Fruit fly (Drosophila melanogaster) whole organism, embryonic: ENCODE measurements around the gene CG34348.
A peak's percentile ranks its signal among the peaks of the same experiment; 100 is the strongest.

Source experiments
- Abd-B ChIP-seq: fragments of 200-800 bp; sonication (Bioruptor generic); optimal IDR thresholded peaks from 2 replicates; lab custom pipeline; 2018; ENCODE audit warnings: missing biosample characterization, mild to moderate bottlenecking, missing genetic modification characterization, moderate library complexity
- BEAF-32 ChIP-seq: fragments of 200-800 bp; sonication (Bioruptor generic); optimal IDR thresholded peaks from 3 replicates; lab custom pipeline; 2017; ENCODE audit warnings: missing biosample characterization, missing genetic modification characterization, mild to moderate bottlenecking, moderate library complexity, missing genetic modification reagents
- CG10654 ChIP-seq: fragments of 200-800 bp; sonication (Bioruptor generic); optimal IDR thresholded peaks from 2 replicates; lab custom pipeline; 2016; ENCODE audit warnings: missing biosample characterization, missing genetic modification characterization
- CG14965 ChIP-seq: fragments of 200-800 bp; sonication (Bioruptor generic); optimal IDR thresholded peaks from 2 replicates; lab custom pipeline; 2016; ENCODE audit warnings: missing biosample characterization, missing genetic modification characterization, borderline replicate concordance
- CG1603 ChIP-seq: fragments of 200-800 bp; sonication (Bioruptor generic); optimal IDR thresholded peaks from 2 replicates; lab custom pipeline; 2019; ENCODE audit warnings: missing biosample characterization, mild to moderate bottlenecking, missing genetic modification characterization, moderate library complexity
- CG16815 ChIP-seq: fragments of 200-800 bp; sonication (Bioruptor generic); optimal IDR thresholded peaks from 3 replicates; lab custom pipeline; 2017; ENCODE audit warnings: missing biosample characterization, mild to moderate bottlenecking, missing genetic modification characterization
- CG17186 ChIP-seq: fragments of 200-800 bp; sonication (Bioruptor generic); optimal IDR thresholded peaks from 3 replicates; lab custom pipeline; 2017; ENCODE audit warnings: missing biosample characterization, missing genetic modification reagents, missing genetic modification characterization
- CG17829 ChIP-seq: fragments of 200-800 bp; optimal IDR thresholded peaks from 2 replicates; lab custom pipeline; 2019; ENCODE audit warnings: missing biosample characterization, mild to moderate bottlenecking, missing genetic modification characterization, moderate library complexity
- CG2199 ChIP-seq: fragments of 200-800 bp; sonication (Bioruptor generic); IDR thresholded peaks from 3 replicates; pipeline ENCODE4 v1.3.6; 2022; ENCODE audit warnings: missing biosample characterization, missing genetic modification characterization
- CG30403 ChIP-seq: fragments of 200-800 bp; sonication (Bioruptor generic); optimal IDR thresholded peaks from 3 replicates; lab custom pipeline; 2016; ENCODE audit warnings: missing biosample characterization, missing genetic modification characterization
- CG33213 ChIP-seq: fragments of 200-800 bp; sonication (Bioruptor generic); optimal IDR thresholded peaks from 3 replicates; lab custom pipeline; 2016; ENCODE audit warnings: missing biosample characterization, missing genetic modification characterization
- CG34422 ChIP-seq: fragments of 200-800 bp; sonication (Bioruptor generic); IDR thresholded peaks from 3 replicates; pipeline ENCODE4 v1.3.6; 2022; ENCODE audit warnings: missing biosample characterization, missing genetic modification characterization
- CG3847 ChIP-seq: fragments of 200-800 bp; sonication (Bioruptor generic); IDR thresholded peaks from 2 replicates; pipeline ENCODE4 v1.3.6; 2022; ENCODE audit warnings: missing biosample characterization, missing genetic modification characterization
- CG4617 ChIP-seq: fragments of 200-800 bp; sonication (Bioruptor generic); optimal IDR thresholded peaks from 3 replicates; lab custom pipeline; 2016; ENCODE audit warnings: missing biosample characterization, missing genetic modification characterization, borderline replicate concordance
- CG6689 ChIP-seq: fragments of 200-800 bp; sonication (Bioruptor generic); IDR thresholded peaks from 2 replicates; pipeline ENCODE4 v1.3.6; 2022; ENCODE audit warnings: missing biosample characterization, missing genetic modification characterization
- CG7271 ChIP-seq: fragments of 200-800 bp; sonication (Bioruptor generic); optimal IDR thresholded peaks from 2 replicates; lab custom pipeline; 2018; ENCODE audit warnings: missing biosample characterization, mild to moderate bottlenecking, missing genetic modification characterization, moderate library complexity
- CG8478 ChIP-seq: fragments of >200 bp; optimal IDR thresholded peaks from 2 replicates; lab custom pipeline; 2018
- CTCF ChIP-seq: fragments of 200-800 bp; sonication (Bioruptor generic); optimal IDR thresholded peaks from 2 replicates; lab custom pipeline; 2017; ENCODE audit warnings: missing biosample characterization, mild to moderate bottlenecking, missing genetic modification characterization, moderate library complexity
- CrebB ChIP-seq: fragments of 200-800 bp; sonication (Bioruptor generic); optimal IDR thresholded peaks from 3 replicates; lab custom pipeline; 2018; ENCODE audit warnings: missing biosample characterization, mild to moderate bottlenecking, missing genetic modification characterization
- D19A ChIP-seq: fragments of 200-800 bp; optimal IDR thresholded peaks from 3 replicates; lab custom pipeline; 2019; ENCODE audit warnings: missing biosample characterization, mild to moderate bottlenecking, missing genetic modification characterization, moderate library complexity
- D19B ChIP-seq: fragments of 200-800 bp; sonication (Bioruptor generic); optimal IDR thresholded peaks from 2 replicates; lab custom pipeline; 2017; ENCODE audit warnings: missing biosample characterization, mild to moderate bottlenecking, missing genetic modification characterization
- Deaf1 ChIP-seq: fragments of 200-800 bp; optimal IDR thresholded peaks from 3 replicates; lab custom pipeline; 2019; ENCODE audit warnings: missing biosample characterization, mild to moderate bottlenecking, missing genetic modification characterization, moderate library complexity
- Dp ChIP-seq: fragments of 200-800 bp; sonication (Bioruptor generic); optimal IDR thresholded peaks from 2 replicates; lab custom pipeline; 2018; ENCODE audit warnings: missing biosample characterization, mild to moderate bottlenecking, missing genetic modification characterization, moderate library complexity
- E2f2 ChIP-seq: fragments of 200-800 bp; sonication (Bioruptor generic); IDR thresholded peaks from 2 replicates; pipeline ENCODE4 v1.3.6; 2022; ENCODE audit warnings: missing biosample characterization, missing genetic modification characterization
- Elba2 ChIP-seq: fragments of 200-800 bp; sonication (Bioruptor generic); optimal IDR thresholded peaks from 3 replicates; lab custom pipeline; 2016; ENCODE audit warnings: missing biosample characterization, missing genetic modification characterization
- H15 ChIP-seq: fragments of 200-800 bp; sonication (Bioruptor generic); IDR thresholded peaks from 3 replicates; pipeline ENCODE4 v1.3.6; 2022; ENCODE audit warnings: missing biosample characterization, missing genetic modification characterization
- Med ChIP-seq: fragments of 200-800 bp; sonication (Bioruptor generic); peaks from one replicate; lab custom pipeline; 2016; ENCODE audit warnings: missing biosample characterization, missing genetic modification characterization, mild to moderate bottlenecking, inconsistent platforms, moderate library complexity
- Mes4 ChIP-seq: fragments of 200-800 bp; sonication (Bioruptor generic); optimal IDR thresholded peaks from 2 replicates; lab custom pipeline; 2016; ENCODE audit warnings: missing biosample characterization, missing genetic modification characterization
- Myb ChIP-seq: fragments of 200-800 bp; sonication (Bioruptor generic); optimal IDR thresholded peaks from 2 replicates; lab custom pipeline; 2016; ENCODE audit warnings: missing biosample characterization, missing genetic modification characterization
- NC2α ChIP-seq: fragments of 200-800 bp; sonication (Bioruptor generic); optimal IDR thresholded peaks from 2 replicates; lab custom pipeline; 2016; ENCODE audit warnings: missing biosample characterization, missing genetic modification characterization
- Rx ChIP-seq: fragments of 200-800 bp; sonication (Bioruptor generic); IDR thresholded peaks from 2 replicates; pipeline ENCODE4 v1.3.6; 2022; ENCODE audit warnings: missing biosample characterization, missing genetic modification characterization
- Stat92E ChIP-seq, 3 experiments: fragments of >200 bp in 2 of 3; fragments of 200-800 bp in 1 of 3; sonication (Bioruptor generic) in 1 of 3; optimal IDR thresholded peaks; 2 replicates each; lab custom pipeline; 2017 to 2019; ENCODE audit warnings: missing biosample characterization in 3 of 3, missing genetic modification characterization in 3 of 3, mild to moderate bottlenecking in 1 of 3, moderate library complexity in 1 of 3
- Trl ChIP-seq, 3 experiments: fragments of >200 bp in 2 of 3; fragments of 200-800 bp in 1 of 3; sonication (Bioruptor generic) in 1 of 3; optimal IDR thresholded peaks; 2 replicates in 1 of 3; 3 replicates in 2 of 3; lab custom pipeline; 2016 to 2017; ENCODE audit warnings: missing biosample characterization in 1 of 3, missing genetic modification characterization in 1 of 3
- Usf ChIP-seq: fragments of 200-800 bp; sonication (Bioruptor generic); optimal IDR thresholded peaks from 2 replicates; lab custom pipeline; 2017; ENCODE audit warnings: missing genotype, missing biosample characterization, missing genetic modification characterization
- ab ChIP-seq: fragments of 200-800 bp; sonication (Bioruptor generic); optimal IDR thresholded peaks from 2 replicates; lab custom pipeline; 2016; ENCODE audit warnings: missing biosample characterization, missing genetic modification characterization
- ac ChIP-seq: fragments of 200-800 bp; sonication (Bioruptor generic); optimal IDR thresholded peaks from 3 replicates; lab custom pipeline; 2017; ENCODE audit warnings: missing biosample characterization, mild to moderate bottlenecking, missing genetic modification characterization
- al ChIP-seq: fragments of 200-800 bp; sonication (Bioruptor generic); IDR thresholded peaks from 2 replicates; pipeline ENCODE4 v1.3.6; 2022; ENCODE audit warnings: missing biosample characterization, missing genetic modification characterization
- chn ChIP-seq: fragments of 200-800 bp; sonication (Bioruptor generic); optimal IDR thresholded peaks from 2 replicates; lab custom pipeline; 2016; ENCODE audit warnings: missing biosample characterization, missing genetic modification characterization
- dm ChIP-seq: fragments of 200-800 bp; sonication (Bioruptor generic); optimal IDR thresholded peaks from 3 replicates; lab custom pipeline; 2016; ENCODE audit warnings: missing biosample characterization, missing genetic modification characterization
- ems ChIP-seq: fragments of 200-800 bp; sonication (Bioruptor generic); optimal IDR thresholded peaks from 3 replicates; lab custom pipeline; 2016; ENCODE audit warnings: missing biosample characterization, missing genetic modification characterization
- exex ChIP-seq: fragments of 200-800 bp; sonication (Bioruptor generic); optimal IDR thresholded peaks from 4 replicates; lab custom pipeline; 2018; ENCODE audit warnings: missing biosample characterization, mild to moderate bottlenecking, missing genetic modification characterization, moderate library complexity
- gem ChIP-seq: fragments of 200-800 bp; sonication (Bioruptor generic); optimal IDR thresholded peaks from 2 replicates; lab custom pipeline; 2019; ENCODE audit warnings: missing biosample characterization, mild to moderate bottlenecking, missing genetic modification characterization, moderate library complexity
- gfzf ChIP-seq: fragments of 200-800 bp; sonication (Bioruptor generic); optimal IDR thresholded peaks from 2 replicates; lab custom pipeline; 2016; ENCODE audit warnings: missing biosample characterization, mild to moderate bottlenecking, missing genetic modification characterization, moderate library complexity
- hbn ChIP-seq: fragments of 200-800 bp; sonication (Bioruptor generic); IDR thresholded peaks from 2 replicates; pipeline ENCODE4 v1.3.6; 2022; ENCODE audit warnings: missing biosample characterization, missing genetic modification characterization; ENCODE audit not compliant: partially characterized antibody
- hth ChIP-seq: fragments of >200 bp; optimal IDR thresholded peaks from 2 replicates; lab custom pipeline; 2017; ENCODE audit warnings: inconsistent platforms
- mirr ChIP-seq: fragments of 200-800 bp; sonication (Bioruptor generic); optimal IDR thresholded peaks from 3 replicates; lab custom pipeline; 2018; ENCODE audit warnings: missing biosample characterization, mild to moderate bottlenecking, missing genetic modification characterization
- slp2 ChIP-seq: fragments of 200-800 bp; sonication (Bioruptor generic); optimal IDR thresholded peaks from 2 replicates; lab custom pipeline; 2016; ENCODE audit warnings: missing biosample characterization, missing genetic modification characterization
- sob ChIP-seq: fragments of 200-800 bp; sonication (Bioruptor generic); IDR thresholded peaks from 2 replicates; pipeline ENCODE4 v1.3.6; 2022; ENCODE audit warnings: missing biosample characterization, missing genetic modification characterization
- stwl ChIP-seq: fragments of 200-800 bp; sonication (Bioruptor generic); optimal IDR thresholded peaks from 3 replicates; lab custom pipeline; 2018; ENCODE audit warnings: missing biosample characterization, mild to moderate bottlenecking, missing genetic modification characterization, moderate library complexity
- sug ChIP-seq: fragments of 200-800 bp; optimal IDR thresholded peaks from 2 replicates; lab custom pipeline; 2019; ENCODE audit warnings: missing biosample characterization, mild to moderate bottlenecking, missing genetic modification characterization, moderate library complexity
- trem ChIP-seq: fragments of 200-800 bp; optimal IDR thresholded peaks from 3 replicates; lab custom pipeline; 2019; ENCODE audit warnings: missing biosample characterization, mild to moderate bottlenecking, missing genetic modification characterization, moderate library complexity

The CG34348 gene

dm6 chrX:11342771-11343170, 3.1 kb downstream of the CG34348 start:
- peak; percentile 25 for TF ChIP-seq gem (tag; lab: Kevin White, UChicago)
- peak; percentile 42 for TF ChIP-seq sug (tag; lab: Kevin White, UChicago)
- TF ChIP-seq NC2α (GFP tag; lab: Kevin White, UChicago) = no peak
- TF ChIP-seq mirr (GFP tag; lab: Kevin White, UChicago) = peak; percentile 10
- peak; percentile 20 for TF ChIP-seq Med
- peak; percentile 74 for TF ChIP-seq exex

dm6 chrX:11347809-11348208, 8.1 kb downstream of the CG34348 start, which contains the start of the genes GCS1 and CG11756:
TSS of gene GCS1 (minus strand) at chrX:11348001.
TSS of gene CG11756 (plus strand) at chrX:11348120.
- no peak for TF ChIP-seq slp2 (GFP tag; lab: Kevin White, UChicago)
- TF ChIP-seq chn = no peak
- TF ChIP-seq stwl (tag; lab: Kevin White, UChicago) = peak; percentile 5
- TF ChIP-seq CG3847 (GFP tag; lab: Robert Waterston, UW) = 0 out of 2 replicates have a peak, but pooled peaks have one; percentile 17
- peak; percentile 32 for TF ChIP-seq Abd-B (GFP tag; lab: Kevin White, UChicago)
- no peak for TF ChIP-seq H15 (GFP tag; lab: Robert Waterston, UW)
- TF ChIP-seq CG1603 (tag; lab: Kevin White, UChicago) = peak; percentile 24
- TF ChIP-seq Med = peak; percentile 64
- TF ChIP-seq CG17829 = peak; percentile 2
- no peak for TF ChIP-seq hth
- no peak for TF ChIP-seq CG16815 (GFP tag; lab: Kevin White, UChicago)
- TF ChIP-seq CG30403 = no peak
- peak; percentile 37 for TF ChIP-seq trem (tag; lab: Kevin White, UChicago)
- TF ChIP-seq ems (GFP tag; lab: Kevin White, UChicago) = no peak
- TF ChIP-seq Myb = peak; percentile 21
- TF ChIP-seq ac (GFP tag; lab: Kevin White, UChicago) = no peak
- TF ChIP-seq al (GFP tag; lab: Robert Waterston, UW) = no peak
- no peak for TF ChIP-seq CG7271 (tag; lab: Kevin White, UChicago)
- TF ChIP-seq BEAF-32 (GFP tag; lab: Kevin White, UChicago) = peak; percentile 31
- no peak for TF ChIP-seq CG14965 (GFP tag; lab: Kevin White, UChicago)
- peak; percentile 52 for TF ChIP-seq Dp (GFP tag; lab: Kevin White, UChicago)
- TF ChIP-seq CG17186 (GFP tag; lab: Kevin White, UChicago) = no peak
- peak; percentile 16 for TF ChIP-seq dm (GFP tag; lab: Kevin White, UChicago)
- TF ChIP-seq Deaf1 (tag; lab: Kevin White, UChicago) = no peak
- TF ChIP-seq D19B (GFP tag; lab: Kevin White, UChicago) = no peak
- no peak for TF ChIP-seq CG33213 (GFP tag; lab: Kevin White, UChicago)
- TF ChIP-seq Mes4 = no peak
- TF ChIP-seq Rx (GFP tag; lab: Robert Waterston, UW) = no peak
- no peak for TF ChIP-seq CrebB (tag; lab: Kevin White, UChicago)
- no peak for TF ChIP-seq CG2199 (GFP tag; lab: Robert Waterston, UW)
- TF ChIP-seq hbn = no peak
- peak; percentile 65 for TF ChIP-seq CG6689 (GFP tag; lab: Robert Waterston, UW)
- no peak for TF ChIP-seq sob
- no peak for TF ChIP-seq D19A (tag; lab: Kevin White, UChicago)
- TF ChIP-seq Trl (optimal IDR thresholded peaks at IDR 0.05; lab: Kevin White, UChicago) = no peak
- TF ChIP-seq Trl (GFP tag; optimal IDR thresholded peaks at IDR 0.05; lab: Kevin White, UChicago) = no peak
- no peak for TF ChIP-seq CG10654 (GFP tag; lab: Kevin White, UChicago)
- no peak for TF ChIP-seq CG8478
- peak; percentile 50 for TF ChIP-seq gfzf
- TF ChIP-seq ab (GFP tag; lab: Kevin White, UChicago) = no peak
- no peak for TF ChIP-seq Usf (GFP tag; lab: Kevin White, UChicago)
- peak; percentile 47 for TF ChIP-seq CG4617 (GFP tag; lab: Kevin White, UChicago)
- no peak for TF ChIP-seq Stat92E (GFP tag; optimal IDR thresholded peaks at IDR 0.05; lab: Kevin White, UChicago)
- no peak for TF ChIP-seq Elba2 (GFP tag; lab: Kevin White, UChicago)
- TF ChIP-seq E2f2 (GFP tag; lab: Robert Waterston, UW) = peak; percentile 64
- peak; percentile 51 for TF ChIP-seq CTCF (GFP tag; lab: Kevin White, UChicago)
- no peak for TF ChIP-seq CG34422 (GFP tag; lab: Robert Waterston, UW)
